ENCODE assay signal across 1 fruit fly cellular context in genomic region chrX:17125017-17125821, dm6.
A peak's percentile ranks its signal among the peaks of the same experiment; 100 is the strongest.
TF ChIP-seq lines count a peak whose summit lies in the region.

No protein-coding gene starts in this region.

TF ChIP-seq in whole organism, embryonic, 481 proteins besides CTCF, POLR2A, EP300 and RAD21 (continued from another document and continues in another):
- TF ChIP-seq trem (tag; optimal IDR thresholded peaks at IDR 0.05; lab: Kevin White, UChicago) (peak; percentile 47), CG2875 (GFP tag; optimal IDR thresholded peaks at IDR 0.05; lab: Kevin White, UChicago) (no peak), sqz (GFP tag; optimal IDR thresholded peaks at IDR 0.05; lab: Kevin White, UChicago) (peak; percentile 100), CG3281 (GFP tag; optimal IDR thresholded peaks at IDR 0.05; lab: Kevin White, UChicago) (peak; percentile 85), CG6654 (GFP tag; optimal IDR thresholded peaks at IDR 0.05; lab: Kevin White, UChicago) (peak; percentile 40), CG11560 (tag; IDR thresholded peaks at IDR 0.05; lab: Robert Waterston, UW) (no peak), CG8281 (tag; optimal IDR thresholded peaks at IDR 0.05; lab: Kevin White, UChicago) (no peak), CG11456 (GFP tag; IDR thresholded peaks at IDR 0.05; lab: Robert Waterston, UW) (peak; percentile 68; the same call in 2 of the 3 replicates), ab (GFP tag; optimal IDR thresholded peaks at IDR 0.05; lab: Kevin White, UChicago) (no peak), Doc2 (GFP tag; IDR thresholded peaks at IDR 0.05; lab: Robert Waterston, UW) (no peak), CG32767 (GFP tag; IDR thresholded peaks at IDR 0.05; lab: Robert Waterston, UW) (peak; percentile 44; the same call in 1 of the 2 replicates), Mrtf (GFP tag; IDR thresholded peaks at IDR 0.05; lab: Robert Waterston, UW) (0 out of 3 replicates have a peak, but pooled peaks have one; percentile 40), kni (GFP tag; optimal IDR thresholded peaks at IDR 0.05; lab: Kevin White, UChicago) (peak; percentile 69), gfzf (GFP tag; optimal IDR thresholded peaks at IDR 0.05; lab: Kevin White, UChicago) (no peak), fd102C (GFP tag; optimal IDR thresholded peaks at IDR 0.05; lab: Kevin White, UChicago) (no peak), run (tag; optimal IDR thresholded peaks at IDR 0.05; lab: Kevin White, UChicago) (no peak), CG8944 (GFP tag; optimal IDR thresholded peaks at IDR 0.05; lab: Kevin White, UChicago) (peak; percentile 18), CG12104 (GFP tag; optimal IDR thresholded peaks at IDR 0.05; lab: Kevin White, UChicago) (peak; percentile 10), CG6272 (GFP tag; IDR thresholded peaks at IDR 0.05; lab: Robert Waterston, UW) (peak; percentile 43), CG3163 (GFP tag; optimal IDR thresholded peaks at IDR 0.05; lab: Kevin White, UChicago) (peak; percentile 39), CG11696 (GFP tag; IDR thresholded peaks at IDR 0.05; lab: Robert Waterston, UW) (peak; percentile 44), BtbVII (GFP tag; optimal IDR thresholded peaks at IDR 0.05; lab: Kevin White, UChicago) (peak; percentile 86), Hand (GFP tag; optimal IDR thresholded peaks at IDR 0.05; lab: Kevin White, UChicago) (peak; percentile 58), CG4328 (GFP tag; optimal IDR thresholded peaks at IDR 0.05; lab: Kevin White, UChicago) (peak; percentile 23), CG14965 (GFP tag; optimal IDR thresholded peaks at IDR 0.05; lab: Kevin White, UChicago; ENCODE audit: borderline replicate concordance) (no peak), CG10366 (GFP tag; IDR thresholded peaks at IDR 0.05; lab: Robert Waterston, UW) (peak; percentile 73), nerfin-2 (GFP tag; IDR thresholded peaks at IDR 0.05; lab: Robert Waterston, UW; ENCODE audit: partially characterized antibody) (peak; percentile 82), Hmr (GFP tag; optimal IDR thresholded peaks at IDR 0.05; lab: Kevin White, UChicago) (peak; percentile 71), NC2α (GFP tag; optimal IDR thresholded peaks at IDR 0.05; lab: Kevin White, UChicago) (no peak), C15 (GFP tag; IDR thresholded peaks at IDR 0.05; lab: Robert Waterston, UW) (no peak), en (GFP tag; optimal IDR thresholded peaks at IDR 0.05; lab: Kevin White, UChicago) (no peak), Atf3 (GFP tag; optimal IDR thresholded peaks at IDR 0.05; lab: Kevin White, UChicago) (no peak), ssp (GFP tag; IDR thresholded peaks at IDR 0.05; lab: Robert Waterston, UW) (peak; percentile 29), crc (GFP tag; optimal IDR thresholded peaks at IDR 0.05; lab: Kevin White, UChicago) (peak; percentile 10), Fer1 (GFP tag; optimal IDR thresholded peaks at IDR 0.05; lab: Kevin White, UChicago) (peak; percentile 85), ken (GFP tag; IDR thresholded peaks at IDR 0.05; lab: Robert Waterston, UW) (peak; percentile 62; the same call in 2 of the 3 replicates), Xrp1 (GFP tag; IDR thresholded peaks at IDR 0.05; lab: Robert Waterston, UW) (peak; percentile 75), CG17328 (GFP tag; IDR thresholded peaks at IDR 0.05; lab: Robert Waterston, UW) (peak; percentile 62), Mad (GFP tag; optimal IDR thresholded peaks at IDR 0.05; lab: Kevin White, UChicago) (peak; percentile 36), CG4404 (GFP tag; IDR thresholded peaks at IDR 0.05; lab: Robert Waterston, UW) (no peak; the same call in 1 of the 2 replicates), ttk (GFP tag; IDR thresholded peaks at IDR 0.05; lab: Robert Waterston, UW) (peak; percentile 58), Dip3 (GFP tag; optimal IDR thresholded peaks at IDR 0.05; lab: Kevin White, UChicago) (peak; percentile 13), jumu (GFP tag; optimal IDR thresholded peaks at IDR 0.05; lab: Kevin White, UChicago) (peak; percentile 34), Side (GFP tag; optimal IDR thresholded peaks at IDR 0.05; lab: Kevin White, UChicago) (peak; percentile 26), Fer3 (tag; optimal IDR thresholded peaks at IDR 0.05; lab: Kevin White, UChicago) (peak; percentile 85), Max (GFP tag; optimal IDR thresholded peaks at IDR 0.05; lab: Kevin White, UChicago) (peak; percentile 9), MTF-1 (GFP tag; optimal IDR thresholded peaks at IDR 0.05; lab: Kevin White, UChicago; ENCODE audit: borderline replicate concordance) (peak; percentile 34), CG18619 (GFP tag; optimal IDR thresholded peaks at IDR 0.05; lab: Kevin White, UChicago) (peak; percentile 27), CG7963 (GFP tag; IDR thresholded peaks at IDR 0.05; lab: Robert Waterston, UW; ENCODE audit: partially characterized antibody) (peak; percentile 65), Dfd (GFP tag; optimal IDR thresholded peaks at IDR 0.05; lab: Kevin White, UChicago) (no peak), CG12659 (GFP tag; optimal IDR thresholded peaks at IDR 0.05; lab: Kevin White, UChicago) (peak; percentile 59), psq (GFP tag; optimal IDR thresholded peaks at IDR 0.05; lab: Kevin White, UChicago) (no peak), Ets97D (GFP tag; optimal IDR thresholded peaks at IDR 0.05; lab: Kevin White, UChicago) (peak; percentile 21), grau (tag; optimal IDR thresholded peaks at IDR 0.05; lab: Kevin White, UChicago) (peak; percentile 68), tna (GFP tag; IDR thresholded peaks at IDR 0.05; lab: Robert Waterston, UW; ENCODE audit: partially characterized antibody) (peak; percentile 69), Usf (GFP tag; optimal IDR thresholded peaks at IDR 0.05; lab: Kevin White, UChicago) (no peak), gsb (GFP tag; IDR thresholded peaks at IDR 0.05; lab: Robert Waterston, UW) (peak; percentile 37; the same call in 1 of the 2 replicates), zfh2 (GFP tag; optimal IDR thresholded peaks at IDR 0.05; lab: Kevin White, UChicago) (peak; percentile 58), CG3838 (GFP tag; optimal IDR thresholded peaks at IDR 0.05; lab: Kevin White, UChicago) (no peak), CG7271 (tag; optimal IDR thresholded peaks at IDR 0.05; lab: Kevin White, UChicago) (no peak), wdn (GFP tag; IDR thresholded peaks at IDR 0.05; lab: Robert Waterston, UW) (peak; percentile 68), Nf-YC (tag; optimal IDR thresholded peaks at IDR 0.05; lab: Kevin White, UChicago) (peak; percentile 57), dm (GFP tag; optimal IDR thresholded peaks at IDR 0.05; lab: Kevin White, UChicago) (peak; percentile 19), CG18764 (GFP tag; optimal IDR thresholded peaks at IDR 0.05; lab: Kevin White, UChicago) (peak; percentile 20), lola (GFP tag; optimal IDR thresholded peaks at IDR 0.05; lab: Kevin White, UChicago) (peak in 1 of 3 experiments; percentile 61), CG7556 (GFP tag; optimal IDR thresholded peaks at IDR 0.05; lab: Kevin White, UChicago) (peak; percentile 62), CG6683 (GFP tag; optimal IDR thresholded peaks at IDR 0.05; lab: Kevin White, UChicago) (peak; percentile 50), odd (GFP tag; optimal IDR thresholded peaks at IDR 0.05; lab: Kevin White, UChicago) (peak; percentile 17), CG3726 (GFP tag; IDR thresholded peaks at IDR 0.05; lab: Robert Waterston, UW) (peak; percentile 36; the same call in 1 of the 3 replicates), Hsf (GFP tag; optimal IDR thresholded peaks at IDR 0.05; lab: Kevin White, UChicago) (peak; percentile 50), CG15514 (GFP tag; optimal IDR thresholded peaks at IDR 0.05; lab: Kevin White, UChicago) (peak; percentile 55), mirr (GFP tag; optimal IDR thresholded peaks at IDR 0.05; lab: Kevin White, UChicago) (no peak), esg (GFP tag; conservative IDR thresholded peaks at IDR 0.05; lab: Robert Waterston, UW) (peak; percentile 71), H2.0 (GFP tag; IDR thresholded peaks at IDR 0.05; lab: Robert Waterston, UW) (peak; percentile 73), Nf-YA (GFP tag; IDR thresholded peaks at IDR 0.05; lab: Robert Waterston, UW) (peak; percentile 53; the same call in 1 of the 2 replicates), YL-1 (GFP tag; optimal IDR thresholded peaks at IDR 0.05; lab: Kevin White, UChicago) (peak; percentile 14), CG10462 (GFP tag; optimal IDR thresholded peaks at IDR 0.05; lab: Kevin White, UChicago) (no peak), TFAM (GFP tag; optimal IDR thresholded peaks at IDR 0.05; lab: Kevin White, UChicago) (no peak), twi (tag; optimal IDR thresholded peaks at IDR 0.05; lab: Kevin White, UChicago) (no peak), CG10321 (GFP tag; IDR thresholded peaks at IDR 0.05; lab: Robert Waterston, UW) (0 out of 2 replicates have a peak, but pooled peaks have one; percentile 30), CG17829 (tag; optimal IDR thresholded peaks at IDR 0.05; lab: Kevin White, UChicago) (peak; percentile 63), bcd (GFP tag; optimal IDR thresholded peaks at IDR 0.05; lab: Kevin White, UChicago) (peak; percentile 53), CG10209 (GFP tag; optimal IDR thresholded peaks at IDR 0.05; lab: Kevin White, UChicago) (peak; percentile 65), CG12236 (GFP tag; optimal IDR thresholded peaks at IDR 0.05; lab: Kevin White, UChicago) (no peak), nerfin-1 (tag; optimal IDR thresholded peaks at IDR 0.05; lab: Kevin White, UChicago) (no peak), caup (GFP tag; optimal IDR thresholded peaks at IDR 0.05; lab: Kevin White, UChicago; ENCODE audit: severe bottlenecking) (peak; percentile 60), Aef1 (GFP tag; IDR thresholded peaks at IDR 0.05; lab: Robert Waterston, UW) (peak; percentile 69), dati (GFP tag; IDR thresholded peaks at IDR 0.05; lab: Robert Waterston, UW) (no peak; the same call in 1 of the 2 replicates), ci (GFP tag; IDR thresholded peaks at IDR 0.05; lab: Robert Waterston, UW) (peak; percentile 73), CG3847 (GFP tag; IDR thresholded peaks at IDR 0.05; lab: Robert Waterston, UW) (peak; percentile 38), aop (GFP tag; IDR thresholded peaks at IDR 0.05; lab: Robert Waterston, UW) (no peak), CG13287 (GFP tag; IDR thresholded peaks at IDR 0.05; lab: Robert Waterston, UW; ENCODE audit: partially characterized antibody) (peak; percentile 93), slp2 (GFP tag; optimal IDR thresholded peaks at IDR 0.05; lab: Kevin White, UChicago) (no peak), sima (GFP tag; optimal IDR thresholded peaks at IDR 0.05; lab: Kevin White, UChicago) (no peak), crp (GFP tag; optimal IDR thresholded peaks at IDR 0.05; lab: Kevin White, UChicago) (no peak), schlank (tag; optimal IDR thresholded peaks at IDR 0.05; lab: Kevin White, UChicago) (no peak), Antp (GFP tag; optimal IDR thresholded peaks at IDR 0.05; lab: Kevin White, UChicago) (peak; percentile 7), fd64A (GFP tag; optimal IDR thresholded peaks at IDR 0.05; lab: Kevin White, UChicago) (peak; percentile 6), CG12769 (tag; optimal IDR thresholded peaks at IDR 0.05; lab: Kevin White, UChicago) (peak; percentile 54), CG11247 (GFP tag; IDR thresholded peaks at IDR 0.05; lab: Robert Waterston, UW) (peak; percentile 53), wor (GFP tag; IDR thresholded peaks at IDR 0.05; lab: Robert Waterston, UW) (peak; percentile 46), fd3F (GFP tag; optimal IDR thresholded peaks at IDR 0.05; lab: Kevin White, UChicago) (peak; percentile 83), HmgD (GFP tag; optimal IDR thresholded peaks at IDR 0.05; lab: Kevin White, UChicago) (no peak), pum (GFP tag; optimal IDR thresholded peaks at IDR 0.05; lab: Kevin White, UChicago) (peak; percentile 5), pita (GFP tag; optimal IDR thresholded peaks at IDR 0.05; lab: Kevin White, UChicago) (no peak), Blimp-1 (GFP tag; optimal IDR thresholded peaks at IDR 0.05; lab: Kevin White, UChicago) (peak; percentile 62), CG12299 (tag; optimal IDR thresholded peaks at IDR 0.05; lab: Kevin White, UChicago) (no peak), so (GFP tag; IDR thresholded peaks at IDR 0.05; lab: Robert Waterston, UW) (peak; percentile 65), knrl (GFP tag; IDR thresholded peaks at IDR 0.05; lab: Robert Waterston, UW; ENCODE audit: partially characterized antibody) (peak; percentile 87; the same call in 2 of the 3 replicates), lmd (GFP tag; IDR thresholded peaks at IDR 0.05; lab: Robert Waterston, UW) (peak; percentile 80), Stat92E (GFP tag; optimal IDR thresholded peaks at IDR 0.05; lab: Kevin White, UChicago) (no peak), CG30431 (GFP tag; optimal IDR thresholded peaks at IDR 0.05; lab: Kevin White, UChicago) (no peak), chm (GFP tag; IDR thresholded peaks at IDR 0.05; lab: Robert Waterston, UW) (peak; percentile 40; the same call in 1 of the 2 replicates), Sry-δ (GFP tag; optimal IDR thresholded peaks at IDR 0.05; lab: Kevin White, UChicago) (peak; percentile 87), pzg (GFP tag; optimal IDR thresholded peaks at IDR 0.05; lab: Kevin White, UChicago) (peak; percentile 8), sens-2 (GFP tag; IDR thresholded peaks at IDR 0.05; lab: Robert Waterston, UW) (0 out of 2 replicates have a peak, but pooled peaks have one; percentile 40), CG16813 (GFP tag; IDR thresholded peaks at IDR 0.05; lab: Robert Waterston, UW; ENCODE audit: partially characterized antibody) (peak; percentile 94), NFAT (GFP tag; IDR thresholded peaks at IDR 0.05; lab: Robert Waterston, UW) (peak; percentile 16; the same call in 1 of the 2 replicates), cg (GFP tag; optimal IDR thresholded peaks at IDR 0.05; lab: Kevin White, UChicago) (peak; percentile 12), hb (GFP tag; IDR thresholded peaks at IDR 0.05; lab: Robert Waterston, UW; ENCODE audit: partially characterized antibody) (peak; percentile 85), CG6689 (GFP tag; IDR thresholded peaks at IDR 0.05; lab: Robert Waterston, UW) (peak; percentile 68), chinmo (GFP tag; IDR thresholded peaks at IDR 0.05; lab: Robert Waterston, UW; ENCODE audit: partially characterized antibody) (peak; percentile 94; the same call in 3 of the 4 replicates), stwl (tag; optimal IDR thresholded peaks at IDR 0.05; lab: Kevin White, UChicago) (peak; percentile 34), BEAF-32 (GFP tag; optimal IDR thresholded peaks at IDR 0.05; lab: Kevin White, UChicago) (peak; percentile 85), Meics (GFP tag; optimal IDR thresholded peaks at IDR 0.05; lab: Kevin White, UChicago) (peak; percentile 81), CG2712 (tag; optimal IDR thresholded peaks at IDR 0.05; lab: Kevin White, UChicago) (peak; percentile 71), ash1 (GFP tag; optimal IDR thresholded peaks at IDR 0.05; lab: Kevin White, UChicago) (no peak), CG31441 (GFP tag; IDR thresholded peaks at IDR 0.05; lab: Robert Waterston, UW) (peak; percentile 80), CG9727 (GFP tag; optimal IDR thresholded peaks at IDR 0.05; lab: Kevin White, UChicago) (peak; percentile 45)
